Fruit fly (Drosophila melanogaster): Measurements from ENCODE around the gene Glos.

Glos gene

DNA sequence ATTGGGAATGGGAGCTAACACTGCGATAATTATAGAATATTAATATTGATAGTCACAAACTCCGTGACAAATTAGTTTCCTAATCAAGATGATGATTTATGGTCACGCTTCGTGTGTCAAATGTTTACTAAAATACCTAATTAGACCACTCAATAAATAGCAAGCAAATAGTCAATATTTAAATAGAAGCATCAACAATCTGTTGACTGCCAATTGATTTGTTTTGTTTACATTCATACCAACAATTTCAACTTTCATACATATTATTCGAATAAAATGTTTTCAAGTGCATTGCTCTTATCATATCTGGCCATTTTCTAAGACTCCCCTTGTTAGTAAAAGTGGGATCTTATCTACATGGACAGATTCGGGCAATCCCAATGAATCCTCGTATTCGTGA lies 31.3 kb downstream of the Glos start:
- TF ChIP-seq CG32121 (GFP tag; IDR thresholded peaks at IDR 0.05) (no peak), CG13204 (GFP tag; optimal IDR thresholded peaks at IDR 0.05) (no peak), CG10348 (GFP tag; IDR thresholded peaks at IDR 0.05) (no peak), CG4496 (GFP tag; IDR thresholded peaks at IDR 0.05) (no peak), CG12605 (GFP tag; IDR thresholded peaks at IDR 0.05) (no peak), CG9948 (tag; optimal IDR thresholded peaks at IDR 0.05) (no peak), CG14655 (GFP tag; optimal IDR thresholded peaks at IDR 0.05) (no peak), CG34367 (tag; optimal IDR thresholded peaks at IDR 0.05) (no peak), CG15710 (tag; optimal IDR thresholded peaks at IDR 0.05) (no peak), Snoo (tag; optimal IDR thresholded peaks at IDR 0.05) (no peak), Ets98B (GFP tag; IDR thresholded peaks at IDR 0.05) (no peak)

DNA sequence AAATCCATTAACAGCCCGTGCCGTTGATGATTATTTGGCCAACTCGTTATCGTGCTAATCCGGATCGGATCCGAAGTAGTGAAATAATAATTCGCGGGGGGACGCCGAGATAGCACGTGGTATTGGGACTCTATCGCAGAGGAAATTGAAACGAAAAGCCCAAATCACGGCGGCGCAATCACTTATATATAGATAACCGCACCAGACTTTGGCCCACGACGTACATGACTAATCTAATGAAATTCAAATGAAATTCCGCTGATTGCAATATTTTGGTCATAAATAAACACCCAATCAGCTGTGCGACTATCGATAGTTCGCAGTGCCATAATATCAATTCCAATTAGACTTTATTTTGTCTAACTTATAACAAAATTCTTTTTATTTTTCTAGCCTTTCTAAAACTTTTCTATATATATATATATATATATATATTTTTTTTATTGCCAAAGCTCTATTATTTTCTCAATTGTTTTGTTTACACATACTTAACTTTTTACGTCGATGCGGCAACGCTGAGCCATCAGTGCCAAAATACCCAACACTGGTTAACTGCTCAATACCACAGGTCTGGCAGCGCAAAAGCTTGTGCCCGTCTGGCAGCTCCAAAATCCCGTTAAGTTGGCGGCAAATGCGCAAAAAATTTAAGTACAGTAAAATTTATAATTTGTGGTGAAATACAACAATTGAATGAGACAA lies 32.2 kb downstream of the Glos start, which contains the start of gene CG6428:
TSS of gene CG6428 (minus strand) at position 310 of the 699 bp plus-strand sequence.
- TF ChIP-seq CG32121 (GFP tag; IDR thresholded peaks at IDR 0.05), result no peak
- TF ChIP-seq Snoo (tag; optimal IDR thresholded peaks at IDR 0.05), result peak; percentile 17

DNA sequence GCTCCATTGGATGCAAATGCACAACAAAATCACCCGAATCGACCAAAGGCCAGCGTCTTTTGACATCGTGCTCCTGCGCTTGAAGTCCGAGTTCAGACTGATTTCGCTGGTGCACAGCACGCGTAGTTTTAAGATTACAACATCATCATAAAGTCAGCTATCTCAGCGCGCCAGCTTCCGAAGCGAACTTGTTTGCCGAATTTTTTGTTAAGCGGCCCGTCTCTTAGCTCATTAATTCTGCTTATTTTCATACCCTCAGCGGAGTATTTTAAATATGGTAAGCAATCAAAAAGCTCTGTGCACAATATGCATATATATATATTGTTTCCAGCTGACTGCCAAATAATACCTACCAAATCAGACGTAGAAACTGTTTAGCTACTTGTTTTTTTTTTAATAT lies 34.9 kb downstream of the Glos start, which contains the start of gene CG6414:
TSS of gene CG6414 (minus strand) at position 101 of the 400 bp plus-strand sequence.
- TF ChIP-seq CG12605 (GFP tag; IDR thresholded peaks at IDR 0.05), result no peak
- TF ChIP-seq CG17806 (tag; optimal IDR thresholded peaks at IDR 0.05), result no peak
- no peak for TF ChIP-seq CG4496 (GFP tag; IDR thresholded peaks at IDR 0.05)
- no peak for TF ChIP-seq CG13204 (GFP tag; optimal IDR thresholded peaks at IDR 0.05)
- TF ChIP-seq CG8301 (tag; optimal IDR thresholded peaks at IDR 0.05), result no peak
- no peak for TF ChIP-seq CG10348 (GFP tag; IDR thresholded peaks at IDR 0.05)
